Fruit fly (Drosophila melanogaster): ENCODE measurements around the gene Gr66a.
A peak's percentile ranks its signal among the peaks of the same experiment; 100 is the strongest.

The Gr66a gene

dm6 chr3L:8338921-8339320 lies 32.1 kb upstream of the Gr66a start, which contains the start of gene Pex2:
Gene Pex2 (plus strand): TSS chr3L:8339051.
- peak; percentile 21 for TF ChIP-seq OdsH (GFP tag; optimal IDR thresholded peaks at IDR 0.05)
- TF ChIP-seq usp (GFP tag; optimal IDR thresholded peaks at IDR 0.05), result no peak
- TF ChIP-seq psq (GFP tag; optimal IDR thresholded peaks at IDR 0.05), result peak; percentile 22
- peak; percentile 34 for TF ChIP-seq fru (GFP tag; optimal IDR thresholded peaks at IDR 0.05)
- no peak for TF ChIP-seq dl (GFP tag; optimal IDR thresholded peaks at IDR 0.05; ENCODE audit: insufficient read depth in 1 of 2, partially characterized antibody in 2 of 2)
- no peak for TF ChIP-seq CG32264 (GFP tag; optimal IDR thresholded peaks at IDR 0.05)
- peak; percentile 9 for TF ChIP-seq HLH106 (tag; optimal IDR thresholded peaks at IDR 0.05)
- TF ChIP-seq sage (GFP tag; optimal IDR thresholded peaks at IDR 0.05), result peak; percentile 33
- no peak for TF ChIP-seq Hr78 (GFP tag; optimal IDR thresholded peaks at IDR 0.05)
- peak; percentile 30 for TF ChIP-seq GATAd (GFP tag; optimal IDR thresholded peaks at IDR 0.05)
- TF ChIP-seq Abd-B (GFP tag; optimal IDR thresholded peaks at IDR 0.05), result no peak
- TF ChIP-seq Sp1 (GFP tag; optimal IDR thresholded peaks at IDR 0.05), result no peak
- peak; percentile 75 for TF ChIP-seq Hnf4 (GFP tag; optimal IDR thresholded peaks at IDR 0.05)
- peak; percentile 9 for TF ChIP-seq Jra (GFP tag; optimal IDR thresholded peaks at IDR 0.05)
- TF ChIP-seq CrebA (GFP tag; optimal IDR thresholded peaks at IDR 0.05; ENCODE audit: borderline replicate concordance), result no peak
- TF ChIP-seq woc (GFP tag; optimal IDR thresholded peaks at IDR 0.05), result no peak
- TF ChIP-seq brk (GFP tag; optimal IDR thresholded peaks at IDR 0.05), result peak; percentile 60

dm6 chr3L:8336372-8336771 lies 29.6 kb upstream of the Gr66a start, which contains the start of gene Cpr66Cb:
Gene Cpr66Cb (plus strand): TSS chr3L:8336672.
- TF ChIP-seq tai (GFP tag; optimal IDR thresholded peaks at IDR 0.05), result no peak
- TF ChIP-seq dmrt93B (GFP tag; optimal IDR thresholded peaks at IDR 0.05), result no peak
- TF ChIP-seq Dif (GFP tag; optimal IDR thresholded peaks at IDR 0.05; ENCODE audit: partially characterized antibody), result no peak
- no peak for TF ChIP-seq Dfd (GFP tag; optimal IDR thresholded peaks at IDR 0.05)
- TF ChIP-seq brk (GFP tag; optimal IDR thresholded peaks at IDR 0.05), result no peak
- no peak for TF ChIP-seq Abd-B (GFP tag; optimal IDR thresholded peaks at IDR 0.05)
- no peak for TF ChIP-seq Myc (optimal IDR thresholded peaks at IDR 0.05)
- no peak for TF ChIP-seq foxo (GFP tag; optimal IDR thresholded peaks at IDR 0.05)
- TF ChIP-seq fru (GFP tag; optimal IDR thresholded peaks at IDR 0.05), result no peak
- TF ChIP-seq sage (GFP tag; optimal IDR thresholded peaks at IDR 0.05), result no peak
- TF ChIP-seq OdsH (GFP tag; optimal IDR thresholded peaks at IDR 0.05), result no peak
- no peak for TF ChIP-seq br (GFP tag; optimal IDR thresholded peaks at IDR 0.05)
- no peak for TF ChIP-seq Hr78 (GFP tag; optimal IDR thresholded peaks at IDR 0.05)
- TF ChIP-seq Mio (GFP tag; optimal IDR thresholded peaks at IDR 0.05), result no peak
- no peak for TF ChIP-seq pan (optimal IDR thresholded peaks at IDR 0.05)
- no peak for TF ChIP-seq h (GFP tag; optimal IDR thresholded peaks at IDR 0.05)

dm6 chr3L:8334338-8334737 lies 27.6 kb upstream of the Gr66a start:
- TF ChIP-seq Jra (GFP tag; optimal IDR thresholded peaks at IDR 0.05), result no peak
- no peak for TF ChIP-seq jim (GFP tag; optimal IDR thresholded peaks at IDR 0.05)
- TF ChIP-seq Sp1 (GFP tag; optimal IDR thresholded peaks at IDR 0.05), result no peak
- no peak for TF ChIP-seq psq (GFP tag; optimal IDR thresholded peaks at IDR 0.05)
- TF ChIP-seq Abd-B (GFP tag; optimal IDR thresholded peaks at IDR 0.05), result no peak
- TF ChIP-seq Hr78 (GFP tag; optimal IDR thresholded peaks at IDR 0.05), result no peak
- no peak for TF ChIP-seq Hnf4 (GFP tag; optimal IDR thresholded peaks at IDR 0.05)
- TF ChIP-seq HLH106 (tag; optimal IDR thresholded peaks at IDR 0.05), result no peak
- TF ChIP-seq OdsH (GFP tag; optimal IDR thresholded peaks at IDR 0.05), result no peak
- TF ChIP-seq CrebA (GFP tag; optimal IDR thresholded peaks at IDR 0.05; ENCODE audit: borderline replicate concordance), result no peak

DNA sequence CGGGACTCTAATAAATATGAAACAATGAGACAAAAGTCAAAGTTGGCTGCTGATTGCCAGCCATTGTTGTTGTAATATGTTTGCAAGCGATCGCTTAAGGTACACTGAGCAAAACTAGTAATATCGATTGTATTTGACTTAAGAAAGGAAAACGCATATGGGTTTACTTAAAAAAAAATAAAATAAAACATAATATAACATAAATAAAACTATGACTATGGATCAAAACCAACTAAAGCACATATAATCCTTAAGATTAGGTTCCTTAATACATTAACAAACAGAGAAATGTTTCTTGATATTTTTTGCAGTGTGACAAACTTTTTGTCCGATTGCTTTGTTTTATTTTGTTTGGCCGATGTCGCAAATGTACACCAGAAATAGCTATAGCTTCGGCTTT lies 26.8 kb upstream of the Gr66a start:
- no peak for TF ChIP-seq lola (GFP tag; optimal IDR thresholded peaks at IDR 0.05)

DNA sequence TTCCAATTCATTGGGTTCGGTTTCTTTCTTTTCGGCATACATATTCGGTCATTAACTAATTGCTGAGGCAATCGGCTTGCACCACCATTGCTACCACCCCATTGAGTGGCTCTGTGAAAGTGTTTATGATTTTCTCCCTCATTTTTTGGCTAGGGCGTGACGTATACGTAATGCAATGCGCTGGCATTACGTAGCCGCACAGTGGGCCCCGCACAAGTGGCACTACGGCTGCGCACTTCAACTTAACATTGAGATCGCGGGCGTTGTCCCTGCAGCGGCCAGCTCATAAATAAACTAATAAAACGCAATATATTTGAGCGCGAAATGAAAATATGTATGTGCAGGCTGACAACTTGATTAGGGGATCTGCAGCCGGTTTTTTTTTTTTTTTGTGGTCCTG lies 24.6 kb upstream of the Gr66a start:
- TF ChIP-seq CrebA (GFP tag; optimal IDR thresholded peaks at IDR 0.05; ENCODE audit: borderline replicate concordance) (no peak), rgr (GFP tag; optimal IDR thresholded peaks at IDR 0.05) (no peak), br (GFP tag; optimal IDR thresholded peaks at IDR 0.05) (no peak), jim (GFP tag; optimal IDR thresholded peaks at IDR 0.05) (no peak), dl (GFP tag; optimal IDR thresholded peaks at IDR 0.05; ENCODE audit: insufficient read depth in 1 of 2, partially characterized antibody in 2 of 2) (no peak), CG9705 (GFP tag; optimal IDR thresholded peaks at IDR 0.05) (no peak), N (GFP tag; optimal IDR thresholded peaks at IDR 0.05) (no peak), Jra (GFP tag; optimal IDR thresholded peaks at IDR 0.05) (no peak), pan (optimal IDR thresholded peaks at IDR 0.05) (no peak), foxo (GFP tag; optimal IDR thresholded peaks at IDR 0.05) (no peak), woc (GFP tag; optimal IDR thresholded peaks at IDR 0.05) (no peak), tai (GFP tag; optimal IDR thresholded peaks at IDR 0.05) (no peak), dmrt93B (GFP tag; optimal IDR thresholded peaks at IDR 0.05) (no peak), Mio (GFP tag; optimal IDR thresholded peaks at IDR 0.05) (no peak), Dif (GFP tag; optimal IDR thresholded peaks at IDR 0.05; ENCODE audit: partially characterized antibody) (no peak), Abd-B (GFP tag; optimal IDR thresholded peaks at IDR 0.05) (no peak), Hr78 (GFP tag; optimal IDR thresholded peaks at IDR 0.05) (no peak), Hr83 (GFP tag; optimal IDR thresholded peaks at IDR 0.05; ENCODE audit: poor library complexity, severe bottlenecking) (no peak), h (GFP tag; optimal IDR thresholded peaks at IDR 0.05) (no peak), dsf (GFP tag; optimal IDR thresholded peaks at IDR 0.05; ENCODE audit: borderline replicate concordance) (no peak)
